Fruit fly (Drosophila melanogaster) whole organism, prepupa: ENCODE data around the gene CG31626.

Experiments used
- Blimp-1 ChIP-seq: fragments of 200-800 bp; sonication (Bioruptor generic); optimal IDR thresholded peaks from 3 replicates; lab custom pipeline; 2017; ENCODE audit warnings: missing biosample characterization, missing genetic modification characterization, mild to moderate bottlenecking, moderate library complexity, missing genetic modification reagents
- CG10631 ChIP-seq: fragments of 200-800 bp; sonication (Bioruptor generic); optimal IDR thresholded peaks from 2 replicates; lab custom pipeline; 2016; ENCODE audit warnings: missing biosample characterization, missing genetic modification characterization
- CG10669 ChIP-seq: fragments of 200-800 bp; sonication (Bioruptor generic); optimal IDR thresholded peaks from 3 replicates; lab custom pipeline; 2018; ENCODE audit warnings: missing biosample characterization, mild to moderate bottlenecking, missing genetic modification characterization, moderate library complexity
- CG11294 ChIP-seq: fragments of 200-800 bp; sonication (Bioruptor generic); IDR thresholded peaks from 2 replicates; pipeline ENCODE4 v1.3.6; 2022; ENCODE audit warnings: missing biosample characterization, missing genetic modification characterization
- CG1621 ChIP-seq: fragments of 200-800 bp; sonication (Bioruptor generic); optimal IDR thresholded peaks from 3 replicates; lab custom pipeline; 2018; ENCODE audit warnings: missing biosample characterization, mild to moderate bottlenecking, missing genetic modification characterization
- CG3032 ChIP-seq: fragments of 200-800 bp; optimal IDR thresholded peaks from 2 replicates; lab custom pipeline; 2019; ENCODE audit warnings: missing biosample characterization, mild to moderate bottlenecking, missing genetic modification characterization, moderate library complexity
- CG31627 ChIP-seq: fragments of 200-800 bp; sonication (Bioruptor generic); optimal IDR thresholded peaks from 3 replicates; lab custom pipeline; 2016; ENCODE audit warnings: missing biosample characterization, missing genetic modification characterization
- CG3919 ChIP-seq: fragments of 200-800 bp; sonication (Bioruptor generic); optimal IDR thresholded peaks from 3 replicates; lab custom pipeline; 2016; ENCODE audit warnings: missing biosample characterization, missing genetic modification characterization
- CG4318 ChIP-seq: fragments of 200-800 bp; sonication (Bioruptor generic); optimal IDR thresholded peaks from 3 replicates; lab custom pipeline; 2017; ENCODE audit warnings: missing biosample characterization, mild to moderate bottlenecking, missing genetic modification characterization
- CG6163 ChIP-seq: fragments of 200-800 bp; sonication (Bioruptor generic); IDR thresholded peaks from 3 replicates; pipeline ENCODE4 v1.3.6; 2022; ENCODE audit warnings: missing biosample characterization, missing genetic modification characterization
- CG6276 ChIP-seq: fragments of 200-800 bp; sonication (Bioruptor generic); optimal IDR thresholded peaks from 2 replicates; lab custom pipeline; 2017; ENCODE audit warnings: missing biosample characterization, mild to moderate bottlenecking, missing genetic modification characterization
- CG6792 ChIP-seq: fragments of 200-800 bp; sonication (Bioruptor generic); optimal IDR thresholded peaks from 3 replicates; lab custom pipeline; 2016; ENCODE audit warnings: missing biosample characterization, missing genetic modification characterization
- CG6808 ChIP-seq: fragments of 200-800 bp; sonication (Bioruptor generic); optimal IDR thresholded peaks from 3 replicates; lab custom pipeline; 2017; ENCODE audit warnings: missing biosample characterization, missing genetic modification characterization, mild to moderate bottlenecking, moderate library complexity, missing genetic modification reagents
- CG6854 ChIP-seq: fragments of 200-800 bp; sonication (Bioruptor generic); optimal IDR thresholded peaks from 2 replicates; lab custom pipeline; 2017; ENCODE audit warnings: missing biosample characterization, mild to moderate bottlenecking, missing genetic modification characterization
- CG8119 ChIP-seq: fragments of 200-800 bp; sonication (Bioruptor generic); IDR thresholded peaks from 3 replicates; pipeline ENCODE4 v1.3.6; 2022; ENCODE audit warnings: missing biosample characterization, missing genetic modification characterization
- CG8319 ChIP-seq: fragments of 200-800 bp; sonication (Bioruptor generic); optimal IDR thresholded peaks from 3 replicates; lab custom pipeline; 2016; ENCODE audit warnings: missing biosample characterization, missing genetic modification characterization
- CG8632 ChIP-seq: fragments of 200-800 bp; sonication (Bioruptor generic); optimal IDR thresholded peaks from 3 replicates; lab custom pipeline; 2016; ENCODE audit warnings: missing biosample characterization, missing genetic modification characterization
- CG9139 ChIP-seq: fragments of 200-800 bp; sonication (Bioruptor generic); optimal IDR thresholded peaks from 3 replicates; lab custom pipeline; 2017; ENCODE audit warnings: missing biosample characterization, mild to moderate bottlenecking, missing genetic modification characterization
- Eip75B ChIP-seq: fragments of 200-800 bp; sonication (Bioruptor generic); optimal IDR thresholded peaks from 3 replicates; lab custom pipeline; 2016; ENCODE audit warnings: missing biosample characterization, missing genetic modification characterization
- Eip78C ChIP-seq: fragments of 200-800 bp; sonication (Bioruptor generic); peaks from one replicate; lab custom pipeline; 2016; ENCODE audit warnings: missing biosample characterization, missing genetic modification characterization
- Eip93F ChIP-seq: fragments of 200-800 bp; sonication (Bioruptor generic); optimal IDR thresholded peaks from 2 replicates; lab custom pipeline; 2016; ENCODE audit warnings: missing biosample characterization, mild to moderate bottlenecking, missing genetic modification characterization
- Ets21C ChIP-seq: fragments of 200-800 bp; sonication (Bioruptor generic); optimal IDR thresholded peaks from 3 replicates; lab custom pipeline; 2016; ENCODE audit warnings: missing biosample characterization, missing genetic modification characterization
- Ets96B ChIP-seq: fragments of 200-800 bp; optimal IDR thresholded peaks from 2 replicates; lab custom pipeline; 2019; ENCODE audit warnings: missing biosample characterization, mild to moderate bottlenecking, missing genetic modification characterization, moderate library complexity
- Gug ChIP-seq: fragments of 200-800 bp; sonication (Bioruptor generic); IDR thresholded peaks from 2 replicates; pipeline ENCODE4 v1.3.6; 2022; ENCODE audit warnings: missing biosample characterization, missing genetic modification characterization
- Hr38 ChIP-seq: sonication (Bioruptor generic); optimal IDR thresholded peaks from 2 replicates; lab custom pipeline; 2016; ENCODE audit warnings: missing biosample characterization, missing genetic modification characterization
- Hr39 ChIP-seq: fragments of 200-800 bp; sonication (Bioruptor generic); optimal IDR thresholded peaks from 2 replicates; lab custom pipeline; 2016; ENCODE audit warnings: missing biosample characterization, missing genetic modification characterization
- Hr4 ChIP-seq: fragments of 200-800 bp; sonication (Bioruptor generic); optimal IDR thresholded peaks from 3 replicates; lab custom pipeline; 2016; ENCODE audit warnings: missing biosample characterization, missing genetic modification characterization
- Met ChIP-seq: fragments of 200-800 bp; sonication (Bioruptor generic); optimal IDR thresholded peaks from 3 replicates; lab custom pipeline; 2016; ENCODE audit warnings: missing biosample characterization, missing genetic modification characterization
- OdsH ChIP-seq: fragments of 200-800 bp; sonication (Bioruptor generic); optimal IDR thresholded peaks from 3 replicates; lab custom pipeline; 2016; ENCODE audit warnings: missing biosample characterization, missing genetic modification characterization
- dac ChIP-seq: fragments of 200-800 bp; sonication (Bioruptor generic); optimal IDR thresholded peaks from 2 replicates; lab custom pipeline; 2017; ENCODE audit warnings: missing biosample characterization, mild to moderate bottlenecking, missing genetic modification characterization
- esn ChIP-seq: fragments of 200-800 bp; sonication (Bioruptor generic); optimal IDR thresholded peaks from 2 replicates; lab custom pipeline; 2016; ENCODE audit warnings: missing biosample characterization, mild to moderate bottlenecking, missing genetic modification characterization, moderate library complexity
- fd85E ChIP-seq: fragments of 200-800 bp; sonication (Bioruptor generic); optimal IDR thresholded peaks from 3 replicates; lab custom pipeline; 2016; ENCODE audit warnings: missing biosample characterization, missing genetic modification characterization
- lz ChIP-seq: fragments of 200-800 bp; sonication (Bioruptor generic); optimal IDR thresholded peaks from 3 replicates; lab custom pipeline; 2016; ENCODE audit warnings: missing biosample characterization, missing genetic modification characterization
- net ChIP-seq: fragments of 200-800 bp; sonication (Bioruptor generic); optimal IDR thresholded peaks from 3 replicates; lab custom pipeline; 2016; ENCODE audit warnings: missing biosample characterization, missing genetic modification characterization
- salr ChIP-seq, 2 experiments: fragments of 200-800 bp; sonication (Bioruptor generic); optimal IDR thresholded peaks; 3 replicates each; lab custom pipeline; 2016 to 2018; ENCODE audit warnings: missing biosample characterization in 2 of 2, missing genetic modification characterization in 2 of 2, mild to moderate bottlenecking in 1 of 2

Gene CG31626

dm6 chr2L:21236633-21237032 is at the start of gene CG31626:
Gene CG31626 (minus strand): TSS chr2L:21236733.
- TF ChIP-seq Gug (no peak), esn (no peak), Hr38 (GFP tag; lab: Kevin White, UChicago) (no peak), CG6792 (GFP tag; lab: Kevin White, UChicago) (no peak), dac (GFP tag; lab: Kevin White, UChicago) (no peak), CG10669 (GFP tag; lab: Kevin White, UChicago) (no peak), CG1621 (tag; lab: Kevin White, UChicago) (no peak), CG11294 (GFP tag; lab: Robert Waterston, UW) (no peak), CG8319 (GFP tag; lab: Kevin White, UChicago) (no peak), CG6163 (GFP tag; lab: Robert Waterston, UW) (no peak), OdsH (no peak), CG10631 (GFP tag; lab: Kevin White, UChicago) (no peak), CG31627 (GFP tag; lab: Kevin White, UChicago) (no peak), CG3919 (GFP tag; lab: Kevin White, UChicago) (no peak), fd85E (GFP tag; lab: Kevin White, UChicago) (no peak), Met (GFP tag; lab: Kevin White, UChicago) (no peak), CG8632 (GFP tag; lab: Kevin White, UChicago) (no peak), CG4318 (no peak)

- no peak for TF ChIP-seq salr (GFP tag; optimal IDR thresholded peaks at IDR 0.05; lab: Kevin White, UChicago)
- TF ChIP-seq Ets21C (GFP tag; lab: Kevin White, UChicago), result no peak
- TF ChIP-seq CG6854, result no peak
- no peak for TF ChIP-seq CG1621 (tag; lab: Kevin White, UChicago)
- TF ChIP-seq esn, result no peak
- no peak for TF ChIP-seq Eip75B (GFP tag; lab: Kevin White, UChicago)
- TF ChIP-seq CG8119 (GFP tag; lab: Robert Waterston, UW), result no peak
- TF ChIP-seq fd85E (GFP tag; lab: Kevin White, UChicago), result no peak
- no peak for TF ChIP-seq Gug
- no peak for TF ChIP-seq lz (GFP tag; lab: Kevin White, UChicago)
- no peak for TF ChIP-seq CG9139 (GFP tag; lab: Kevin White, UChicago)
- no peak for TF ChIP-seq Eip78C
Measured at dm6 chr2L:21268140-21268539, 31.6 kb upstream of the CG31626 start.

dm6 chr2L:21266277-21266676 is 29.7 kb upstream of the CG31626 start:
- TF ChIP-seq Ets21C (GFP tag; lab: Kevin White, UChicago), result no peak
- no peak for TF ChIP-seq CG3919 (GFP tag; lab: Kevin White, UChicago)
- no peak for TF ChIP-seq net
- TF ChIP-seq Hr39 (GFP tag; lab: Kevin White, UChicago), result no peak
- no peak for TF ChIP-seq CG6163 (GFP tag; lab: Robert Waterston, UW)
- no peak for TF ChIP-seq CG31627 (GFP tag; lab: Kevin White, UChicago)
- TF ChIP-seq Ets96B (tag; lab: Kevin White, UChicago), result no peak
- TF ChIP-seq Blimp-1 (GFP tag; lab: Kevin White, UChicago), result no peak
- no peak for TF ChIP-seq CG6854
- no peak for TF ChIP-seq fd85E (GFP tag; lab: Kevin White, UChicago)
- TF ChIP-seq CG6276 (GFP tag; lab: Kevin White, UChicago), result no peak
- no peak for TF ChIP-seq CG3032
- no peak for TF ChIP-seq CG6808
- no peak for TF ChIP-seq Eip93F (GFP tag; lab: Kevin White, UChicago)
- TF ChIP-seq CG1621 (tag; lab: Kevin White, UChicago), result no peak
- TF ChIP-seq Eip78C, result no peak
- no peak for TF ChIP-seq Hr4 (GFP tag; lab: Kevin White, UChicago)
- TF ChIP-seq salr (GFP tag; optimal IDR thresholded peaks at IDR 0.05; lab: Kevin White, UChicago), result no peak
- no peak for TF ChIP-seq OdsH
- no peak for TF ChIP-seq Eip75B (GFP tag; lab: Kevin White, UChicago)
- TF ChIP-seq, all 60 proteins: peak for 0
